Fruit fly (Drosophila melanogaster): ENCODE results near the gene Hmgcl.

Hmgcl gene

DNA sequence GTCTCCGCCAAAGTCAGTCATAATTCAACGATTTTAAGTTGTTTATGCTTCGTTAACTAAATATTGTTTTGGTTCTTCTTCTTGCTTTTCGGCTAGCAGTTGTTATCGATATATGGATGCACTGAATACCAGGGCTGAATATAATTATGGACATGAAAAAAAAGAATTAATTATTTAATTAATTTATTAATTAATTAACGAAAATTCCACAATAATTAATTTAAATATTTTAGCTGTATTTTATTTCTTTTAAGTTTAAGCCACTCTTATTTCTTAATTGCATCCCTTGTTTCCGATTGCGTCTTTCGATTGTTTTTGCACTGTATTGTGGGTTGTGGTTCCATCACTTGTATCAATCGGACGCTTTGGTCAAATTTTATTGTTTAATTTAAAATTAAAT lies 10.1 kb upstream of the Hmgcl start, which contains the start of the genes Gas41 and SA1 (continued):
- TF ChIP-seq H15 (GFP tag; IDR thresholded peaks at IDR 0.05) (no peak; the same call in 1 of the 3 replicates), BEAF-32 (GFP tag; optimal IDR thresholded peaks at IDR 0.05) (peak; percentile 88), CG14667 (GFP tag; IDR thresholded peaks at IDR 0.05) (peak; percentile 90), CG12104 (GFP tag; optimal IDR thresholded peaks at IDR 0.05) (no peak)

- TF ChIP-seq Taf1 (GFP tag; IDR thresholded peaks at IDR 0.05) = no peak
- no peak for TF ChIP-seq pan (optimal IDR thresholded peaks at IDR 0.05)
- peak in 1 of 2 experiments; percentile 49 for TF ChIP-seq pan (GFP tag; optimal IDR thresholded peaks at IDR 0.05 in 1 of 2, IDR thresholded peaks at IDR 0.05 in 1 of 2)
- peak; percentile 74; the same call in 2 of the 4 replicates for TF ChIP-seq chinmo (GFP tag; IDR thresholded peaks at IDR 0.05; ENCODE audit: partially characterized antibody)
- no peak for TF ChIP-seq PHDP (tag; optimal IDR thresholded peaks at IDR 0.05)
- no peak for TF ChIP-seq Hand (GFP tag; optimal IDR thresholded peaks at IDR 0.05)
- 0 out of 2 replicates have a peak, but pooled peaks have one; percentile 14 for TF ChIP-seq gsb (GFP tag; IDR thresholded peaks at IDR 0.05)
- no peak for TF ChIP-seq trh (GFP tag; optimal IDR thresholded peaks at IDR 0.05)
- TF ChIP-seq dpn (GFP tag; optimal IDR thresholded peaks at IDR 0.05) = peak; percentile 25 to 54
- TF ChIP-seq ATbp (GFP tag; optimal IDR thresholded peaks at IDR 0.05) = no peak
- TF ChIP-seq CG6813 (GFP tag; optimal IDR thresholded peaks at IDR 0.05) = no peak
- no peak for TF ChIP-seq CG13123 (GFP tag; optimal IDR thresholded peaks at IDR 0.05)
- TF ChIP-seq CG3163 (GFP tag; optimal IDR thresholded peaks at IDR 0.05) = no peak
- TF ChIP-seq bsh (GFP tag; optimal IDR thresholded peaks at IDR 0.05) = no peak
- no peak for TF ChIP-seq CG10543 (GFP tag; optimal IDR thresholded peaks at IDR 0.05)
- no peak for TF ChIP-seq grn (GFP tag; optimal IDR thresholded peaks at IDR 0.05)
- no peak for TF ChIP-seq pros (GFP tag; optimal IDR thresholded peaks at IDR 0.05)
- TF ChIP-seq CG12942 (GFP tag; optimal IDR thresholded peaks at IDR 0.05) = no peak
- no peak for TF ChIP-seq chn (GFP tag; optimal IDR thresholded peaks at IDR 0.05)
- TF ChIP-seq CG3995 (GFP tag; optimal IDR thresholded peaks at IDR 0.05) = no peak
- no peak for TF ChIP-seq CG5953 (GFP tag; IDR thresholded peaks at IDR 0.05)
- no peak for TF ChIP-seq gcm2 (GFP tag; optimal IDR thresholded peaks at IDR 0.05)
- TF ChIP-seq CG5245 (GFP tag; optimal IDR thresholded peaks at IDR 0.05) = no peak
- TF ChIP-seq CG43689 (GFP tag; IDR thresholded peaks at IDR 0.05) = no peak
- peak; percentile 49 for TF ChIP-seq bigmax (GFP tag; optimal IDR thresholded peaks at IDR 0.05)
- no peak for TF ChIP-seq Nf-YA (GFP tag; IDR thresholded peaks at IDR 0.05)
- TF ChIP-seq caup (GFP tag; optimal IDR thresholded peaks at IDR 0.05; ENCODE audit: severe bottlenecking) = peak; percentile 20
- no peak for TF ChIP-seq Abd-B (GFP tag; optimal IDR thresholded peaks at IDR 0.05)
- TF ChIP-seq hth (optimal IDR thresholded peaks at IDR 0.05) = no peak
- peak; percentile 27 for TF ChIP-seq CoRest (tag; optimal IDR thresholded peaks at IDR 0.05)
- no peak for TF ChIP-seq Asciz (GFP tag; optimal IDR thresholded peaks at IDR 0.05)
- TF ChIP-seq pfk (GFP tag; optimal IDR thresholded peaks at IDR 0.05) = no peak
- no peak for TF ChIP-seq Dip3 (GFP tag; optimal IDR thresholded peaks at IDR 0.05)
- TF ChIP-seq br (optimal IDR thresholded peaks at IDR 0.05) = no peak
- 0 out of 2 replicates have a peak, but pooled peaks have one; percentile 12 for TF ChIP-seq rib (GFP tag; IDR thresholded peaks at IDR 0.05)
- peak; percentile 33 for TF ChIP-seq CG15479 (GFP tag; optimal IDR thresholded peaks at IDR 0.05)
- TF ChIP-seq vvl (GFP tag; IDR thresholded peaks at IDR 0.05) = peak; percentile 28; the same call in 1 of the 2 replicates
- no peak for TF ChIP-seq scrt (GFP tag; optimal IDR thresholded peaks at IDR 0.05)
- no peak for TF ChIP-seq ERR (GFP tag; optimal IDR thresholded peaks at IDR 0.05)
- TF ChIP-seq D (optimal IDR thresholded peaks at IDR 0.05) = no peak
- TF ChIP-seq D (GFP tag; optimal IDR thresholded peaks at IDR 0.05) = no peak
- TF ChIP-seq CG2889 (GFP tag; IDR thresholded peaks at IDR 0.05) = no peak
- TF ChIP-seq MESR4 (GFP tag; optimal IDR thresholded peaks at IDR 0.05) = peak; percentile 49
- no peak for TF ChIP-seq CG10462 (GFP tag; optimal IDR thresholded peaks at IDR 0.05)
- no peak for TF ChIP-seq CG4854 (GFP tag; optimal IDR thresholded peaks at IDR 0.05)
- TF ChIP-seq E2f1 (GFP tag; IDR thresholded peaks at IDR 0.05) = peak; percentile 83
Observed at dm6 chr2L:6956725-6957124, 3.5 kb upstream of the Hmgcl start, which contains the start of the genes CG13775 and CG3430. CG13775 (minus strand) TSS chr2L:6956950. CG3430 (plus strand) TSS chr2L:6957008.
